Worm (Caenorhabditis elegans): ENCODE measurements around the gene nhr-232.

The nhr-232 gene

DNA sequence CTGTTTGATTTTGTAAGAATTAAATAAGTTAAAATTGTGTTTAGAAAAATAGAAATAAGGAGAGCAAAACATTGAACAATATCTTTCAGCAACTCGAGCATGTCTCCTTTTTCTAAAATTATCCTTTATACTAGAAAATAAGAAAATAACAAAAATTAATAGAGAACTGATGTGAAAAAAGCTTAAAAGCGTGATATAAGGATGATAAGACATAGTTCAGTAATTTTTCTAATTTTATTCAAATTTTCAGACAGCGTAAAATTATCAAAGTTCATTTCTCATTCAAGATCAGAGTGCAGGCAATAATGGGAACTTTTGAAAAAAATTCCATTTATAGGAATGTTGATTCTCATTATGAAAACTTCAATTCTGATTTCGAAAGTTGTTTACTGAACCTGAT, 22.6 kb upstream of the nhr-232 start, which contains the start of gene str-182:
Gene str-182 (minus strand): TSS at position 101 of the 400 bp plus-strand sequence.
- TF ChIP-seq flt-1 (GFP tag; IDR thresholded peaks at IDR 0.05) (no peak), scrt-1 (GFP tag; IDR thresholded peaks at IDR 0.05) (no peak), pes-1 (GFP tag; IDR thresholded peaks at IDR 0.05) (no peak), hmbx-1 (tag; optimal IDR thresholded peaks at IDR 0.05) (no peak)

ce11 chrV:10237171-10237570, 18.8 kb upstream of the nhr-232 start:
- TF ChIP-seq tbx-37 (GFP tag; conservative IDR thresholded peaks at IDR 0.05), result no peak
- TF ChIP-seq ceh-13 (GFP tag; optimal IDR thresholded peaks at IDR 0.05), result no peak
- no peak for TF ChIP-seq F13C5.2 (tag; optimal IDR thresholded peaks at IDR 0.05)
- TF ChIP-seq scrt-1 (GFP tag; IDR thresholded peaks at IDR 0.05), result no peak
- no peak for TF ChIP-seq ama-1 (optimal IDR thresholded peaks at IDR 0.05)
- TF ChIP-seq hmg-4 (GFP tag; optimal IDR thresholded peaks at IDR 0.05), result no peak
- no peak for TF ChIP-seq aly-1 (tag; optimal IDR thresholded peaks at IDR 0.05)
- TF ChIP-seq pes-1 (GFP tag; IDR thresholded peaks at IDR 0.05), result no peak
- no peak for TF ChIP-seq flt-1 (GFP tag; IDR thresholded peaks at IDR 0.05)
- TF ChIP-seq ets-7 (tag; optimal IDR thresholded peaks at IDR 0.05), result no peak
- TF ChIP-seq sea-1 (GFP tag; conservative IDR thresholded peaks at IDR 0.05), result no peak
- TF ChIP-seq B0310.2 (tag; optimal IDR thresholded peaks at IDR 0.05), result no peak
- TF ChIP-seq tbx-11 (GFP tag; IDR thresholded peaks at IDR 0.05), result no peak

- TF ChIP-seq B0310.2 (tag; optimal IDR thresholded peaks at IDR 0.05), result no peak
Observed at ce11 chrV:10237959-10238444, 18.0 kb upstream of the nhr-232 start.

DNA sequence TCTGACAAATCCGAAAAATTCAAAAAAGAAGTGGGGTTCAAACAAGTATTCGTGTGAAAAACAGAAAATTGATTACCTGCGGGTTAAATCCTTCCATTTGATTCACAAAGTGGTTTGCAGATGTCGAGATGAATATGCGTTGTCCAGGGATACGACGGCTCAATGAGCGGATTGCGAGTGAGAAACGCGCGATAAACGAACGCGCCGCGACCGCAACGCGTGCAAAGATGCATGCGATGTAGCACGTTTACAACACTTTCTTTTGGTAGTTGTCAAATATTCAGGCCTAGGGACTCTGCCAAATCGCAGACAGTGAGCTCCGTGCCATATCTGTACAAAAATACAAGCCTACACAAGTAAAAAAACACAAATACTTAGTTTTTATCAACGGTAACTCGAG, 17.3 kb upstream of the nhr-232 start, which contains the start of gene fubl-1:
Gene fubl-1 (minus strand): TSS at position 202 of the 400 bp plus-strand sequence.
- TF ChIP-seq hmg-4 (GFP tag; optimal IDR thresholded peaks at IDR 0.05), result peak; percentile 37
- no peak for TF ChIP-seq tbx-37 (GFP tag; conservative IDR thresholded peaks at IDR 0.05)
- no peak for TF ChIP-seq pes-1 (GFP tag; IDR thresholded peaks at IDR 0.05)

ce11 chrV:10239861-10240260, 16.1 kb upstream of the nhr-232 start, which contains the start of gene fipr-8:
fipr-8 (minus strand) TSS chrV:10239961.
- no peak for TF ChIP-seq ceh-13 (GFP tag; optimal IDR thresholded peaks at IDR 0.05)
- no peak for TF ChIP-seq ets-7 (tag; optimal IDR thresholded peaks at IDR 0.05)
- no peak for TF ChIP-seq tbx-11 (GFP tag; IDR thresholded peaks at IDR 0.05)
- TF ChIP-seq sea-1 (GFP tag; conservative IDR thresholded peaks at IDR 0.05), result no peak
- TF ChIP-seq flt-1 (GFP tag; IDR thresholded peaks at IDR 0.05), result no peak
- TF ChIP-seq hmg-4 (GFP tag; optimal IDR thresholded peaks at IDR 0.05), result no peak

DNA sequence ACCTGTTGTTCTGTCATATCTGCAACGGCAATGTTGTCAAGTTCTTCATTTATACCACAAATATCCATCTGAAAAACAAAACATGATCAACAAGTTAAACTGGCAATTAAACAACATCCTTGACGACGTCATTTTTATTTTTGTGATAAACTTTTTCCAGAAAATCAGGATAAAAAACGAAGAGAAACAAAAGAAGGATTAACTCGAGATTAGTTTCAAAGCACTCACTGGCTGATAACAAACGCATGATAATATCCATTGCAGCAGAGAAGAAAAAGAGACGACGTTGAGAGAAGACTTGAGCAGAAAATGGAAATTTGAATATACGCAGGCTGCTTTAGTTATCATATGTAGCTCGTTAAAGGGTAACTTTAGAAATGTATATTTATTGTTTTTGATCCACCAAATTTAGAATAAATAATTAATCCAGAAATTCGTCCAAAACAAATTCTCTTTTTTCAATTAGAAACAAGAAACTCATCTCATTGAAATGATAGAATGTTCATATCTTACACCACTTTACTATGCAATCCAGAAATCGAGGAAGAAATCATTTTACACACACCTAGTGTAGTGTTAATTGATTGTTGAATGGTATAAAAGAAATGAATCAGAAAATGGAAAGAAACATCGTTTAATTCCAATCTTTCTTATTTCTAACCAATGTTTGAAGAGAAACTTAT, 14.7 kb upstream of the nhr-232 start, which contains the start of the genes C12D8.21 and col-148:
Gene C12D8.21 (minus strand): TSS at position 68 of the 683 bp plus-strand sequence.
Gene col-148 (plus strand): TSS at position 633 of the 683 bp plus-strand sequence.
- TF ChIP-seq hmbx-1 (tag; optimal IDR thresholded peaks at IDR 0.05) (no peak), ceh-36 (tag; optimal IDR thresholded peaks at IDR 0.05) (no peak), ceh-13 (GFP tag; optimal IDR thresholded peaks at IDR 0.05) (no peak), B0310.2 (tag; optimal IDR thresholded peaks at IDR 0.05) (no peak), flt-1 (GFP tag; IDR thresholded peaks at IDR 0.05) (no peak), F13C5.2 (tag; optimal IDR thresholded peaks at IDR 0.05) (no peak), tbx-37 (GFP tag; conservative IDR thresholded peaks at IDR 0.05) (no peak), sea-1 (GFP tag; conservative IDR thresholded peaks at IDR 0.05) (no peak), scrt-1 (GFP tag; IDR thresholded peaks at IDR 0.05) (no peak), ets-7 (tag; optimal IDR thresholded peaks at IDR 0.05) (no peak), hmg-4 (GFP tag; optimal IDR thresholded peaks at IDR 0.05) (no peak), aly-1 (tag; optimal IDR thresholded peaks at IDR 0.05) (no peak), pes-1 (GFP tag; IDR thresholded peaks at IDR 0.05) (no peak), tra-4 (tag; optimal IDR thresholded peaks at IDR 0.05) (no peak), ama-1 (optimal IDR thresholded peaks at IDR 0.05) (no peak), tbx-11 (GFP tag; IDR thresholded peaks at IDR 0.05) (no peak)

- TF ChIP-seq tbx-11 (GFP tag; IDR thresholded peaks at IDR 0.05), result no peak
- no peak for TF ChIP-seq tra-4 (tag; optimal IDR thresholded peaks at IDR 0.05)
- TF ChIP-seq pes-1 (GFP tag; IDR thresholded peaks at IDR 0.05), result no peak
- TF ChIP-seq sea-1 (GFP tag; conservative IDR thresholded peaks at IDR 0.05), result no peak
- no peak for TF ChIP-seq aly-1 (tag; optimal IDR thresholded peaks at IDR 0.05)
- TF ChIP-seq scrt-1 (GFP tag; IDR thresholded peaks at IDR 0.05), result no peak
- no peak for TF ChIP-seq B0310.2 (tag; optimal IDR thresholded peaks at IDR 0.05)
- no peak for TF ChIP-seq hmbx-1 (tag; optimal IDR thresholded peaks at IDR 0.05)
- TF ChIP-seq tbx-37 (GFP tag; conservative IDR thresholded peaks at IDR 0.05), result no peak
- TF ChIP-seq hmg-4 (GFP tag; optimal IDR thresholded peaks at IDR 0.05), result no peak
- TF ChIP-seq ceh-36 (tag; optimal IDR thresholded peaks at IDR 0.05), result no peak
- TF ChIP-seq hnd-1 (tag; optimal IDR thresholded peaks at IDR 0.05), result no peak
- no peak for TF ChIP-seq ama-1 (optimal IDR thresholded peaks at IDR 0.05)
- TF ChIP-seq F13C5.2 (tag; optimal IDR thresholded peaks at IDR 0.05), result no peak
- TF ChIP-seq ceh-13 (GFP tag; optimal IDR thresholded peaks at IDR 0.05), result no peak
Observed at ce11 chrV:10243105-10243504, 12.9 kb upstream of the nhr-232 start, which contains the start of gene C12D8.9. C12D8.9 (minus strand) TSS chrV:10243205.

DNA sequence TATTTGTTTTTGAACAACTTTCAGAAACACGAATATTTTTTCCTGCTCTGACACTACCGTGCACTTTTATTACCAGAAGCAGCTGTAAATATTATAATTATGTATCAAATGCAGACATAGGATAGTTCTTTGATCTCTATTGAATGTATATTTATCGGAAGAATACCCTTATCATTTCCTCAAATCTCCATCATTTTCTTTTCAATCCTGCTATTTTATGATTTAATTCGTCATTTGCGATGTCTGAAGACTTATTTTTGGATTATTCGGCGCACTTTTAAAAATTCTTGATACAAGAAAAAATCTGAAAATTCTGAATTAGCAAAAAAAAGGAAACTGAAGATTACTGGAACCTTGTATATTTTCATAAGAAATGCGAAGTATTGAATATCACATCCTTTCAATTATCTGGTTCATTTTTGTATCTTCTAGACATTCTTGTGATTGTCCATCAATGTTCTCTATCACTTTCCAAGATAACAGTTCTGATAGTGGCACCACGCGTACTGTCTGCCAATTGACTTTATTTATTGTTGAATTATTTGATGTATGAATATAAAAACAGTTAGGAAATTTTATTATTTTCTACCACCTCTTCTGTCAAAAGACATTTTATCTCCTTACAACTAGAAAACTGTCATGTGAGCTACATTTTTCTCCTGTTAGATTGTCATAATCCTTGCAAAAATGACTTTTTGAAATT, 11.8 kb upstream of the nhr-232 start:
- TF ChIP-seq B0310.2 (tag; optimal IDR thresholded peaks at IDR 0.05), result no peak
- TF ChIP-seq tbx-11 (GFP tag; IDR thresholded peaks at IDR 0.05), result no peak
- TF ChIP-seq scrt-1 (GFP tag; IDR thresholded peaks at IDR 0.05), result no peak
- no peak for TF ChIP-seq hmbx-1 (tag; optimal IDR thresholded peaks at IDR 0.05)
- TF ChIP-seq ama-1 (optimal IDR thresholded peaks at IDR 0.05), result no peak
- no peak for TF ChIP-seq F13C5.2 (tag; optimal IDR thresholded peaks at IDR 0.05)
- no peak for TF ChIP-seq ceh-13 (GFP tag; optimal IDR thresholded peaks at IDR 0.05)
- TF ChIP-seq aly-1 (tag; optimal IDR thresholded peaks at IDR 0.05), result no peak
